Fruit fly (Drosophila melanogaster) whole organism, wandering third instar larva: ENCODE results near the gene Usp5.

ENCODE experiments used
- Abd-B ChIP-seq: fragments of >200 bp; optimal IDR thresholded peaks from 2 replicates; lab custom pipeline; 2017; ENCODE audit warnings: missing biosample characterization, missing genetic modification characterization
- CG32264 ChIP-seq: fragments of 200-800 bp; sonication (Bioruptor generic); optimal IDR thresholded peaks from 2 replicates; lab custom pipeline; 2016; ENCODE audit warnings: missing biosample characterization, missing genetic modification characterization
- CG9705 ChIP-seq: fragments of 200-800 bp; sonication (Bioruptor generic); optimal IDR thresholded peaks from 2 replicates; lab custom pipeline; 2018; ENCODE audit warnings: missing biosample characterization, mild to moderate bottlenecking, missing genetic modification characterization
- CrebA ChIP-seq: fragments of 200-800 bp; sonication (Bioruptor generic); optimal IDR thresholded peaks from 2 replicates; lab custom pipeline; 2016; ENCODE audit warnings: missing biosample characterization, mild to moderate bottlenecking, missing genetic modification characterization, borderline replicate concordance
- Dfd ChIP-seq: fragments of >200 bp; optimal IDR thresholded peaks from 2 replicates; lab custom pipeline; 2017; ENCODE audit warnings: missing biosample characterization, missing genetic modification characterization
- Dif ChIP-seq: fragments of 200-275, 200-300 bp; sonication (Bioruptor generic); optimal IDR thresholded peaks from 2 replicates; lab custom pipeline; 2018; ENCODE audit warnings: missing biosample characterization, missing genetic modification characterization; ENCODE audit not compliant: partially characterized antibody
- HLH106 ChIP-seq: fragments of 200-800 bp; optimal IDR thresholded peaks from 3 replicates; lab custom pipeline; 2019; ENCODE audit warnings: missing biosample characterization, mild to moderate bottlenecking, missing genetic modification characterization, moderate library complexity
- Hnf4 ChIP-seq: fragments of 200-800 bp; sonication (Bioruptor generic); optimal IDR thresholded peaks from 2 replicates; lab custom pipeline; 2016; ENCODE audit warnings: missing biosample characterization, mild to moderate bottlenecking, missing genetic modification characterization
- Hr78 ChIP-seq: fragments of >200 bp; optimal IDR thresholded peaks from 2 replicates; lab custom pipeline; 2017; ENCODE audit warnings: missing biosample characterization, missing genetic modification characterization
- Hr83 ChIP-seq: fragments of 200-300 bp; sonication (Bioruptor generic); optimal IDR thresholded peaks from 2 replicates; lab custom pipeline; 2016; ENCODE audit warnings: missing biosample characterization, mild to moderate bottlenecking, missing genetic modification characterization, moderate library complexity; ENCODE audit not compliant: poor library complexity, severe bottlenecking
- Jra ChIP-seq: sonication (Bioruptor generic); optimal IDR thresholded peaks from 2 replicates; lab custom pipeline; 2016; ENCODE audit warnings: missing biosample characterization, missing genetic modification characterization
- Mio ChIP-seq: sonication (Bioruptor generic); optimal IDR thresholded peaks from 2 replicates; lab custom pipeline; 2016; ENCODE audit warnings: missing biosample characterization, missing genetic modification characterization
- N ChIP-seq: fragments of >200 bp; optimal IDR thresholded peaks from 2 replicates; lab custom pipeline; 2018; ENCODE audit warnings: missing biosample characterization, missing external identifiers, missing genetic modification characterization
- OdsH ChIP-seq: fragments of 200-800 bp; sonication (Bioruptor generic); optimal IDR thresholded peaks from 2 replicates; lab custom pipeline; 2016; ENCODE audit warnings: missing biosample characterization, mild to moderate bottlenecking, missing genetic modification characterization
- Rel ChIP-seq, 2 experiments: fragments of 200-800 bp; sonication (Bioruptor generic) in 1 of 2; optimal IDR thresholded peaks; 2 replicates in 1 of 2; 3 replicates in 1 of 2; lab custom pipeline; 2016 to 2019; ENCODE audit warnings: mild to moderate bottlenecking in 2 of 2, missing biosample characterization in 2 of 2, missing genetic modification characterization in 2 of 2, moderate library complexity in 1 of 2
- Vsx2 ChIP-seq: fragments of 200-300, 225-300 bp; sonication (Bioruptor generic); optimal IDR thresholded peaks from 2 replicates; lab custom pipeline; 2018; ENCODE audit warnings: missing biosample characterization, missing genetic modification characterization; ENCODE audit not compliant: partially characterized antibody
- br ChIP-seq: fragments of 200-800 bp; sonication (Bioruptor generic); optimal IDR thresholded peaks from 2 replicates; lab custom pipeline; 2016; ENCODE audit warnings: missing biosample characterization, missing genetic modification characterization
- dl ChIP-seq, 2 experiments: fragments of 175-275, 200-275 bp in 1 of 2; fragments of 200-275 bp in 1 of 2; sonication (Bioruptor generic); optimal IDR thresholded peaks; lab custom pipeline; 2018; ENCODE audit warnings: mild to moderate bottlenecking in 2 of 2, missing biosample characterization in 2 of 2, missing genetic modification characterization in 2 of 2, moderate library complexity in 2 of 2; ENCODE audit not compliant: partially characterized antibody in 2 of 2, insufficient read depth in 1 of 2
- dmrt93B ChIP-seq: fragments of 200-800 bp; sonication (Bioruptor generic); optimal IDR thresholded peaks from 2 replicates; lab custom pipeline; 2018; ENCODE audit warnings: missing biosample characterization, mild to moderate bottlenecking, missing genetic modification characterization
- dsf ChIP-seq: sonication (Bioruptor generic); optimal IDR thresholded peaks from 2 replicates; lab custom pipeline; 2016; ENCODE audit warnings: missing biosample characterization, missing genetic modification characterization, borderline replicate concordance
- ey ChIP-seq: fragments of 200-800 bp; sonication (Bioruptor generic); optimal IDR thresholded peaks from 2 replicates; lab custom pipeline; 2016; ENCODE audit warnings: missing biosample characterization, missing genetic modification characterization
- foxo ChIP-seq, 2 experiments: fragments of 200-800 bp; sonication (Bioruptor generic); optimal IDR thresholded peaks; 2 replicates in 1 of 2; 3 replicates in 1 of 2; lab custom pipeline; 2016 to 2017; ENCODE audit warnings: missing biosample characterization in 2 of 2, missing genetic modification characterization in 2 of 2
- fru ChIP-seq: fragments of 200-800 bp; sonication (Bioruptor generic); optimal IDR thresholded peaks from 3 replicates; lab custom pipeline; 2016; ENCODE audit warnings: missing biosample characterization, mild to moderate bottlenecking, missing genetic modification characterization
- jim ChIP-seq: fragments of 175-275, 200-325 bp; sonication (Bioruptor generic); optimal IDR thresholded peaks from 2 replicates; lab custom pipeline; 2016; ENCODE audit warnings: missing biosample characterization, mild to moderate bottlenecking, missing genetic modification characterization
- lola ChIP-seq: fragments of >200 bp; optimal IDR thresholded peaks from 2 replicates; lab custom pipeline; 2017; ENCODE audit warnings: missing biosample characterization, missing genetic modification characterization
- pan ChIP-seq: fragments of >200 bp; optimal IDR thresholded peaks from 2 replicates; lab custom pipeline; 2017
- psq ChIP-seq: fragments of 200-800 bp; sonication (Bioruptor generic); optimal IDR thresholded peaks from 3 replicates; lab custom pipeline; 2017; ENCODE audit warnings: missing biosample characterization, mild to moderate bottlenecking, missing genetic modification characterization, moderate library complexity
- sage ChIP-seq: fragments of 200-800 bp; sonication (Bioruptor generic); optimal IDR thresholded peaks from 2 replicates; lab custom pipeline; 2016; ENCODE audit warnings: missing biosample characterization, mild to moderate bottlenecking, missing genetic modification characterization
- sv ChIP-seq: fragments of 200-800 bp; sonication (Bioruptor generic); optimal IDR thresholded peaks from 3 replicates; lab custom pipeline; 2016; ENCODE audit warnings: missing biosample characterization, missing genetic modification characterization
- tai ChIP-seq: sonication (Bioruptor generic); optimal IDR thresholded peaks from 2 replicates; lab custom pipeline; 2016; ENCODE audit warnings: missing biosample characterization, missing genetic modification characterization
- woc ChIP-seq: sonication (Bioruptor generic); optimal IDR thresholded peaks from 2 replicates; lab custom pipeline; 2016; ENCODE audit warnings: missing biosample characterization, mild to moderate bottlenecking, missing genetic modification characterization

Usp5 gene

dm6 chr3L:3106146-3106545 is 42.0 kb downstream of the Usp5 start:
- no peak for TF ChIP-seq dmrt93B (GFP tag; lab: Kevin White, UChicago)
- no peak for TF ChIP-seq fru (GFP tag; lab: Kevin White, UChicago)
- no peak for TF ChIP-seq Hnf4 (GFP tag; lab: Kevin White, UChicago)
- no peak for TF ChIP-seq lola (GFP tag; lab: Kevin White, UChicago)
- no peak for TF ChIP-seq Hr78 (GFP tag; lab: Kevin White, UChicago)
- no peak for TF ChIP-seq sage (GFP tag; lab: Kevin White, UChicago)

- no peak for TF ChIP-seq Hr83
- TF ChIP-seq OdsH (GFP tag; lab: Kevin White, UChicago) = no peak
- TF ChIP-seq woc (GFP tag; lab: Kevin White, UChicago) = no peak
- no peak for TF ChIP-seq pan (lab: Kevin White, UChicago)
- no peak for TF ChIP-seq psq (GFP tag; lab: Kevin White, UChicago)
- no peak for TF ChIP-seq CrebA
- TF ChIP-seq Dfd (GFP tag; lab: Kevin White, UChicago) = no peak
- no peak for TF ChIP-seq dmrt93B (GFP tag; lab: Kevin White, UChicago)
- no peak for TF ChIP-seq Abd-B
- no peak for TF ChIP-seq Hr78 (GFP tag; lab: Kevin White, UChicago)
- no peak for TF ChIP-seq HLH106 (tag; lab: Kevin White, UChicago)
- no peak for TF ChIP-seq CG32264 (GFP tag; lab: Kevin White, UChicago)
- TF ChIP-seq N = no peak
- TF ChIP-seq dsf (GFP tag; lab: Kevin White, UChicago) = no peak
- no peak for TF ChIP-seq ey (GFP tag; lab: Kevin White, UChicago)
- no peak for TF ChIP-seq br (GFP tag; lab: Kevin White, UChicago)
- no peak for TF ChIP-seq CG9705 (GFP tag; lab: Kevin White, UChicago)
- TF ChIP-seq Vsx2 (GFP tag; lab: Kevin White, UChicago) = no peak
- TF ChIP-seq dl (GFP tag; optimal IDR thresholded peaks at IDR 0.05; lab: Kevin White, UChicago; ENCODE audit: insufficient read depth in 1 of 2, partially characterized antibody in 2 of 2) = no peak
- TF ChIP-seq, all 38 proteins: peak for 0
These were observed 42.6 kb downstream of the Usp5 start for dm6 chr3L:3105531-3105930.

dm6 chr3L:3102506-3103023 is 45.6 kb downstream of the Usp5 start:
- TF ChIP-seq Dif (GFP tag; lab: Kevin White, UChicago) (no peak), sv (no peak), lola (GFP tag; lab: Kevin White, UChicago) (no peak)

dm6 chr3L:3101157-3101556 is 47.0 kb downstream of the Usp5 start:
- no peak for TF ChIP-seq OdsH (GFP tag; lab: Kevin White, UChicago)
- TF ChIP-seq CG32264 (GFP tag; lab: Kevin White, UChicago) = no peak
- TF ChIP-seq sv = no peak
- no peak for TF ChIP-seq Rel (GFP tag; optimal IDR thresholded peaks at IDR 0.05; lab: Kevin White, UChicago)
- no peak for TF ChIP-seq Rel (tag; optimal IDR thresholded peaks at IDR 0.05; lab: Kevin White, UChicago)
- no peak for TF ChIP-seq fru (GFP tag; lab: Kevin White, UChicago)
- no peak for TF ChIP-seq Dfd (GFP tag; lab: Kevin White, UChicago)
- TF ChIP-seq pan (lab: Kevin White, UChicago) = no peak
- TF ChIP-seq Mio (GFP tag; lab: Kevin White, UChicago) = no peak
- TF ChIP-seq CG9705 (GFP tag; lab: Kevin White, UChicago) = no peak
- no peak for TF ChIP-seq HLH106 (tag; lab: Kevin White, UChicago)
- no peak for TF ChIP-seq jim (GFP tag; lab: Kevin White, UChicago)
- no peak for TF ChIP-seq Hr78 (GFP tag; lab: Kevin White, UChicago)
- no peak for TF ChIP-seq woc (GFP tag; lab: Kevin White, UChicago)
- TF ChIP-seq Jra (GFP tag; lab: Kevin White, UChicago) = no peak
- TF ChIP-seq foxo (GFP tag; optimal IDR thresholded peaks at IDR 0.05; lab: Kevin White, UChicago) = no peak
- TF ChIP-seq br (GFP tag; lab: Kevin White, UChicago) = no peak
- TF ChIP-seq ey (GFP tag; lab: Kevin White, UChicago) = no peak
- no peak for TF ChIP-seq tai (GFP tag; lab: Kevin White, UChicago)
- TF ChIP-seq, all 38 proteins: peak for 0
